Fruit fly (Drosophila melanogaster): ENCODE measurements around the gene CG9592.

CG9592 gene

dm6 chr3L:14551621-14552020 lies 34.0 kb downstream of the CG9592 start:
- TF ChIP-seq sqz (GFP tag; optimal IDR thresholded peaks at IDR 0.05) = no peak
- peak; percentile 93 for TF ChIP-seq z (GFP tag; IDR thresholded peaks at IDR 0.05)
- TF ChIP-seq Med (GFP tag) = peak; percentile 16
- TF ChIP-seq so (GFP tag; IDR thresholded peaks at IDR 0.05) = no peak
- peak; percentile 95; the same call in 2 of the 3 replicates for TF ChIP-seq sr (GFP tag; IDR thresholded peaks at IDR 0.05)
- no peak for TF ChIP-seq lola (GFP tag; optimal IDR thresholded peaks at IDR 0.05)

DNA sequence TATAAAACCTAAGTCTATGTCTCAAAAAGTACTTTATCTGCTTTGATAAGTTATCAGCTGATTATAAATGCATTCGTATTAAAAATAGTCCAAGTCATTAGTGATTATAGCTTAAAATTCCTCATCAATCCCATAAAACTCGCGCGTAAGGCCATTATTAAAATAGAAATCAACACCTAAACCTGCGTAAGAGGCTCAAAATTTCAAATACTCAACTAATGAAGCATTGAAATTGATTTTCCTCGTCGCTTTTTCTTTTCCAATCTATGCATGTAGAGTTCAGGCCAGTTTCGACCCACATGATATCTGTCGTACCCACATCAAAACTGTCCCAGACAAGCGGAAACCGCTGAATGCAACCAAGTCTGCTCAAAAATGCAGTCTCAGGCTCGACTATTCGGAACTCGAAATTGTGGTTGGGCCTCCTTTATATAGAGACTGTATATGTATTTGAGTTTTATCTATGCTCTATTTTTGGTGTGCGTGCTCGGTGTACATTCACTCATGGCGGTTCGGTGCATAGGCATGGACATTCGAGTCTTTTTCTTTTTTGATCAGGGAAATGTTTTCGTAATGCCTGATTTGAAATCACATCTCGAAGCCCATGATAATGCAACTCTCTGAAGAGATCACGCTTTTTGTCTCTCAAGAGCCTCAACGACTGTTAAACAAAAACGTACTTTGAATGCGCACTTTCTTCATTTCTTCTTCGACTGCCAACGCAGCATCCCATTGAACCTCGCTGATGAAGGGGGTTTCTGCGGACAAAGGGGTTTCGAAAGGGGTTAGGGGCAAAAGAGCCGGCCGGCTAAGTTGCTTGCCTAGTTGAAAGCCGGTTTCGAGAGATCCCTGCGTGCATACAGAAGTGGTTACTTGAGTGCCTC lies 34.7 kb downstream of the CG9592 start:
- TF ChIP-seq CG16815 (GFP tag; optimal IDR thresholded peaks at IDR 0.05) (no peak), pros (GFP tag; optimal IDR thresholded peaks at IDR 0.05) (peak; percentile 81), Kr (GFP tag; optimal IDR thresholded peaks at IDR 0.05) (peak; percentile 93), CG34422 (GFP tag; IDR thresholded peaks at IDR 0.05) (peak; percentile 45; the same call in 1 of the 3 replicates), CG3281 (GFP tag; optimal IDR thresholded peaks at IDR 0.05) (no peak), Awh (GFP tag; IDR thresholded peaks at IDR 0.05) (peak; percentile 93), ase (GFP tag; IDR thresholded peaks at IDR 0.05) (no peak), Med (GFP tag) (peak; percentile 15), gfzf (GFP tag; optimal IDR thresholded peaks at IDR 0.05) (no peak), org-1 (GFP tag; optimal IDR thresholded peaks at IDR 0.05) (no peak), Sry-β (GFP tag; optimal IDR thresholded peaks at IDR 0.05) (peak; percentile 37), gcm (GFP tag; optimal IDR thresholded peaks at IDR 0.05) (peak; percentile 72), cwo (GFP tag; optimal IDR thresholded peaks at IDR 0.05) (no peak), Sry-δ (GFP tag; optimal IDR thresholded peaks at IDR 0.05) (no peak), ems (GFP tag; optimal IDR thresholded peaks at IDR 0.05) (no peak), CG31441 (GFP tag; IDR thresholded peaks at IDR 0.05) (no peak), wdn (GFP tag; IDR thresholded peaks at IDR 0.05) (no peak), CG2712 (tag; optimal IDR thresholded peaks at IDR 0.05) (peak; percentile 14), CG16779 (GFP tag; IDR thresholded peaks at IDR 0.05) (no peak), CG2875 (GFP tag; optimal IDR thresholded peaks at IDR 0.05) (no peak), CG9215 (GFP tag; IDR thresholded peaks at IDR 0.05) (no peak), CG14710 (tag; optimal IDR thresholded peaks at IDR 0.05) (no peak), CG12299 (tag; optimal IDR thresholded peaks at IDR 0.05) (no peak), CG2120 (GFP tag; optimal IDR thresholded peaks at IDR 0.05) (no peak), Fer2 (tag; optimal IDR thresholded peaks at IDR 0.05) (no peak), C15 (GFP tag; IDR thresholded peaks at IDR 0.05) (no peak), nerfin-1 (tag; optimal IDR thresholded peaks at IDR 0.05) (no peak), usp (GFP tag; optimal IDR thresholded peaks at IDR 0.05) (no peak), CG11723 (GFP tag; optimal IDR thresholded peaks at IDR 0.05) (no peak), Fer3 (tag; optimal IDR thresholded peaks at IDR 0.05) (no peak), Vsx1 (GFP tag; optimal IDR thresholded peaks at IDR 0.05) (no peak), CG1602 (GFP tag; optimal IDR thresholded peaks at IDR 0.05) (no peak), z (GFP tag; IDR thresholded peaks at IDR 0.05) (peak; percentile 97), abd-A (tag; optimal IDR thresholded peaks at IDR 0.05) (peak; percentile 23), Max (GFP tag; optimal IDR thresholded peaks at IDR 0.05) (no peak), sna (GFP tag; IDR thresholded peaks at IDR 0.05; ENCODE audit: partially characterized antibody) (0 out of 2 replicates have a peak, but pooled peaks have one; percentile 37), CG17568 (GFP tag; optimal IDR thresholded peaks at IDR 0.05) (no peak), dmrt11E (tag; optimal IDR thresholded peaks at IDR 0.05) (peak; percentile 14), Dek (tag; optimal IDR thresholded peaks at IDR 0.05) (no peak), CG7786 (GFP tag; optimal IDR thresholded peaks at IDR 0.05) (no peak), NfI (GFP tag; optimal IDR thresholded peaks at IDR 0.05) (no peak), Nf-YA (GFP tag; IDR thresholded peaks at IDR 0.05) (no peak)

Data from whole organism, embryonic.